Worm (Caenorhabditis elegans) whole organism, mixed stage, embryonic: ENCODE measurements around the gene F52D1.2.

Source experiments
- mep-1 ChIP-seq: fragments of 150-350 bp; optimal IDR thresholded peaks from 2 replicates; lab custom pipeline; 2017; ENCODE audit warnings: missing biosample characterization, missing genetic modification reagents, missing genetic modification characterization, inconsistent platforms
- tbx-8 ChIP-seq: fragments of 200-800 bp; sonication (Bioruptor generic); optimal IDR thresholded peaks from 2 replicates; lab custom pipeline; 2018; ENCODE audit warnings: mild to moderate bottlenecking, missing genetic modification characterization, moderate library complexity, missing compliant biosample characterization

ce11 chrX:425535-425934, 24.5 kb downstream of the F52D1.2 start, which contains the start of gene ZK1193.2:
- TF ChIP-seq tbx-8 (GFP tag; lab: Kevin White, UChicago) = no peak
- no peak for TF ChIP-seq mep-1
